Worm (Caenorhabditis elegans) whole organism, young adult: ENCODE results near the gene F22F4.4.

Source experiments
- B0261.1 ChIP-seq: sonication (generic microtip); optimal IDR thresholded peaks from 2 replicates; lab custom pipeline; 2016; ENCODE audit warnings: mild to moderate bottlenecking, missing genetic modification characterization, moderate library complexity, missing compliant biosample characterization
- C06A6.2 ChIP-seq: fragments of 200-800 bp; sonication (Bioruptor generic); conservative IDR thresholded peaks from 2 replicates; pipeline ENCODE4 v1.3.6; 2022; ENCODE audit warnings: missing genetic modification characterization, missing compliant biosample characterization
- D2030.7 ChIP-seq: fragments of 200-800 bp; sonication (Bioruptor generic); IDR thresholded peaks from 2 replicates; pipeline ENCODE4 v1.3.6; 2022; ENCODE audit warnings: missing genetic modification reagents, missing genetic modification characterization, missing compliant biosample characterization
- F55B11.4 ChIP-seq: sonication (generic microtip); optimal IDR thresholded peaks from 2 replicates; lab custom pipeline; 2016; ENCODE audit warnings: missing compliant biosample characterization, missing genetic modification characterization, borderline replicate concordance; ENCODE audit not compliant: insufficient read depth
- T07F8.4 ChIP-seq: sonication (generic microtip); optimal IDR thresholded peaks from 2 replicates; lab custom pipeline; 2016; ENCODE audit warnings: mild to moderate bottlenecking, missing genetic modification characterization, moderate library complexity, missing compliant biosample characterization
- Y53F4B.3 ChIP-seq: fragments of 200-800 bp; sonication (Bioruptor generic); IDR thresholded peaks from 2 replicates; pipeline ENCODE4 v1.3.6; 2022; ENCODE audit warnings: missing genetic modification reagents, missing genetic modification characterization, missing compliant biosample characterization
- Y67H2A.10 ChIP-seq: fragments of 200-800 bp; sonication (Bioruptor generic); conservative IDR thresholded peaks from 2 replicates; pipeline ENCODE4 v1.3.6; 2022; ENCODE audit warnings: missing genetic modification reagents, missing genetic modification characterization, missing compliant biosample characterization
- Y79H2A.3 ChIP-seq: fragments of 200-800 bp; sonication (Bioruptor generic); conservative IDR thresholded peaks from 2 replicates; pipeline ENCODE4 v1.3.6; 2022; ENCODE audit warnings: missing genetic modification reagents, missing genetic modification characterization, missing compliant biosample characterization
- aptf-3 ChIP-seq: fragments of 200-800 bp; sonication (Bioruptor generic); IDR thresholded peaks from 2 replicates; pipeline ENCODE4 v1.3.6; 2022; ENCODE audit warnings: missing genetic modification characterization, missing compliant biosample characterization
- attf-6 ChIP-seq: fragments of 200-800 bp; sonication (Bioruptor generic); IDR thresholded peaks from 2 replicates; pipeline ENCODE4 v1.3.6; 2022; ENCODE audit warnings: missing genetic modification reagents, missing genetic modification characterization, missing compliant biosample characterization
- bed-1 ChIP-seq: fragments of 200-800 bp; sonication (Bioruptor generic); IDR thresholded peaks from 2 replicates; pipeline ENCODE4 v1.3.6; 2022; ENCODE audit warnings: missing genetic modification reagents, missing genetic modification characterization, missing compliant biosample characterization
- cebp-2 ChIP-seq: fragments of 200-800 bp; sonication (Bioruptor generic); IDR thresholded peaks from 2 replicates; pipeline ENCODE4 v1.3.6; 2022; ENCODE audit warnings: missing genetic modification characterization, missing compliant biosample characterization
- ceh-40 ChIP-seq: fragments of 200-800 bp; sonication (Bioruptor generic); IDR thresholded peaks from 2 replicates; pipeline ENCODE4 v1.3.6; 2022; ENCODE audit warnings: missing genetic modification characterization, missing compliant biosample characterization
- ceh-79 ChIP-seq: sonication (generic microtip); optimal IDR thresholded peaks from 2 replicates; lab custom pipeline; 2017; ENCODE audit warnings: mild to moderate bottlenecking, missing genetic modification characterization, missing compliant biosample characterization
- die-1 ChIP-seq: sonication (generic microtip); optimal IDR thresholded peaks from 2 replicates; lab custom pipeline; 2016; ENCODE audit warnings: missing genotype, mild to moderate bottlenecking, missing genetic modification characterization, missing compliant biosample characterization
- dox-1 ChIP-seq: fragments of 200-800 bp; sonication (Bioruptor generic); IDR thresholded peaks from 2 replicates; pipeline ENCODE4 v1.3.6; 2022; ENCODE audit warnings: missing genetic modification reagents, missing genetic modification characterization, missing compliant biosample characterization
- hlh-26 ChIP-seq: fragments of 200-800 bp; sonication (Bioruptor generic); conservative IDR thresholded peaks from 2 replicates; pipeline ENCODE4 v1.3.6; 2022; ENCODE audit warnings: missing genetic modification reagents, missing genetic modification characterization, missing compliant biosample characterization
- let-607 ChIP-seq, 2 experiments: fragments of 200-800 bp in 1 of 2; sonication (Bioruptor generic) in 1 of 2; sonication (generic microtip) in 1 of 2; optimal IDR thresholded peaks; 2 replicates each; lab custom pipeline; 2016 to 2018; ENCODE audit warnings: mild to moderate bottlenecking in 2 of 2, missing compliant biosample characterization in 2 of 2, missing genetic modification characterization in 2 of 2, moderate library complexity in 2 of 2, missing genotype in 1 of 2
- madf-6 ChIP-seq: fragments of 200-800 bp; sonication (Bioruptor generic); IDR thresholded peaks from 2 replicates; pipeline ENCODE4 v1.3.6; 2022; ENCODE audit warnings: missing genetic modification reagents, missing genetic modification characterization, missing compliant biosample characterization
- mcd-1 ChIP-seq: fragments of 200-800 bp; sonication (Bioruptor generic); IDR thresholded peaks from 2 replicates; pipeline ENCODE4 v1.3.6; 2022; ENCODE audit warnings: missing genetic modification reagents, missing genetic modification characterization, missing compliant biosample characterization
- mes-4 ChIP-seq: sonication (generic microtip); optimal IDR thresholded peaks from 2 replicates; lab custom pipeline; 2016; ENCODE audit warnings: missing genotype, missing genetic modification characterization, missing compliant biosample characterization
- nfya-1 ChIP-seq: sonication (generic microtip); optimal IDR thresholded peaks from 2 replicates; lab custom pipeline; 2017; ENCODE audit warnings: antibody characterized with exemption, missing compliant biosample characterization, missing genetic modification characterization, borderline replicate concordance; ENCODE audit not compliant: insufficient read depth
- nfyb-1 ChIP-seq: fragments of 200-800 bp; sonication (Bioruptor generic); IDR thresholded peaks from 2 replicates; pipeline ENCODE4 v1.3.6; 2022; ENCODE audit warnings: missing genetic modification reagents, missing genetic modification characterization, missing compliant biosample characterization
- nhr-80 ChIP-seq: sonication (generic microtip); optimal IDR thresholded peaks from 2 replicates; lab custom pipeline; 2016; ENCODE audit warnings: missing genetic modification characterization, missing compliant biosample characterization
- pbrm-1 ChIP-seq: fragments of 200-800 bp; sonication (Bioruptor generic); IDR thresholded peaks from 2 replicates; pipeline ENCODE4 v1.3.6; 2022; ENCODE audit warnings: missing genetic modification reagents, missing genetic modification characterization, missing compliant biosample characterization
- rcor-1 ChIP-seq: fragments of 200-800 bp; sonication (Bioruptor generic); IDR thresholded peaks from 2 replicates; pipeline ENCODE4 v1.3.6; 2022; ENCODE audit warnings: missing genetic modification reagents, missing genetic modification characterization, missing compliant biosample characterization
- sdz-38 ChIP-seq: sonication (generic microtip); optimal IDR thresholded peaks from 2 replicates; lab custom pipeline; 2016; ENCODE audit warnings: missing genotype, missing genetic modification characterization, missing compliant biosample characterization
- snpc-3.4 ChIP-seq: sonication (generic microtip); optimal IDR thresholded peaks from 2 replicates; lab custom pipeline; 2017; ENCODE audit warnings: missing genetic modification characterization, mild to moderate bottlenecking, missing compliant biosample characterization, antibody characterized with exemption, moderate library complexity, missing genotype, missing genetic modification reagents
- sptf-2 ChIP-seq: fragments of 200-800 bp; sonication (Bioruptor generic); optimal IDR thresholded peaks from 2 replicates; lab custom pipeline; 2018; ENCODE audit warnings: mild to moderate bottlenecking, missing genetic modification characterization, missing compliant biosample characterization
- zfh-2 ChIP-seq: fragments of 200-800 bp; sonication (Bioruptor generic); conservative IDR thresholded peaks from 2 replicates; pipeline ENCODE4 v1.3.6; 2022; ENCODE audit warnings: missing genetic modification reagents, missing genetic modification characterization, missing compliant biosample characterization
- ztf-18 ChIP-seq: sonication (generic microtip); optimal IDR thresholded peaks from 2 replicates; lab custom pipeline; 2016; ENCODE audit warnings: missing genotype, mild to moderate bottlenecking, missing genetic modification characterization, missing compliant biosample characterization
- ztf-28 ChIP-seq: fragments of 200-800 bp; sonication (Bioruptor generic); IDR thresholded peaks from 2 replicates; pipeline ENCODE4 v1.3.6; 2022; ENCODE audit warnings: missing genetic modification reagents, missing genetic modification characterization, missing compliant biosample characterization

Gene F22F4.4

DNA sequence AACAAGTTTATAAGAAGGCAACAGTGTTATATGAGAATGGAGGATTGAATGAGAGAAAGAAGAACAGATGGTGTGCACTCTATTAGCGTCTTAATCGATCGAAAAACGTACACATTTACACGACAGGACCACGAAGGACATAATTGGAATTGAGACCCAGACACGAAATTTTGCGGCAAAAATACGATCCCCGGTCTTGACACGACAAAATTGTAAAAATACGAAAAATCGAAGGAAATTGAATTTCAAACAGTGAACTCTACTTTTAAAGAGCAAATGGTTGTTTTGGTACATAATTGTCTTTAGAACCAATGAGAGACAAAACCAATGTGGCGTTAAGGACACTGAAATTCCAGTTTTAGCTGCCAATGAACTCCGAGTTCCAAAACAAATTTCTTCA lies 21.1 kb upstream of the F22F4.4 start, which contains the start of gene lelo-3:
Gene lelo-3 (minus strand): TSS at position 101 of the 400 bp plus-strand sequence.
- TF ChIP-seq ztf-18 (tag; lab: Kevin White, UChicago): no peak
- no peak for TF ChIP-seq sptf-2 (GFP tag; lab: Kevin White, UChicago)

DNA sequence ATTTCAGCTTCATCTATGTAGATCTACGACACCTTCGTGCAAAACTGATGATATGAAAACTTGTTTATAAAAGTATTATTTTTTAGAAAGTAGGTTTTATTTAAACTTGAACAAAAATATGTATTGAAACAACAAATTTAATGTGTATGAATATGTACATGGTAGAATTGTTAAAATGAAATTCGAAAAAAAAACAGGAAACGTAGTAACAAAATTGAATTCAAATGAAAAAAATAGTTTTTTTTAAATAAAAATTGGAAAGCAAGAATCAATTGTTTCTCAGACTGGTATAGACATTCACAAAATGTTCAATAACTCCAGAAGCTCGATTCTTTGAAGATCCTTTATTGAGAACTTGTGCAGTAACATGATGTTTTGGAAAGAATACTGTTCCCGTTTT lies 19.4 kb upstream of the F22F4.4 start:
- TF ChIP-seq let-607 (tag; optimal IDR thresholded peaks at IDR 0.05; lab: Kevin White, UChicago) (no peak), ceh-79 (tag; lab: Kevin White, UChicago) (no peak), F55B11.4 (no peak), ztf-28 (GFP tag; lab: Robert Waterston, UW) (no peak), Y53F4B.3 (GFP tag; lab: Robert Waterston, UW) (no peak), T07F8.4 (tag; lab: Kevin White, UChicago) (no peak), hlh-26 (GFP tag; lab: Robert Waterston, UW) (no peak), cebp-2 (GFP tag; lab: Robert Waterston, UW) (no peak), Y67H2A.10 (GFP tag; lab: Robert Waterston, UW) (no peak), bed-1 (GFP tag; lab: Robert Waterston, UW) (no peak)
- TF ChIP-seq, all 124 proteins: peak for 0

DNA sequence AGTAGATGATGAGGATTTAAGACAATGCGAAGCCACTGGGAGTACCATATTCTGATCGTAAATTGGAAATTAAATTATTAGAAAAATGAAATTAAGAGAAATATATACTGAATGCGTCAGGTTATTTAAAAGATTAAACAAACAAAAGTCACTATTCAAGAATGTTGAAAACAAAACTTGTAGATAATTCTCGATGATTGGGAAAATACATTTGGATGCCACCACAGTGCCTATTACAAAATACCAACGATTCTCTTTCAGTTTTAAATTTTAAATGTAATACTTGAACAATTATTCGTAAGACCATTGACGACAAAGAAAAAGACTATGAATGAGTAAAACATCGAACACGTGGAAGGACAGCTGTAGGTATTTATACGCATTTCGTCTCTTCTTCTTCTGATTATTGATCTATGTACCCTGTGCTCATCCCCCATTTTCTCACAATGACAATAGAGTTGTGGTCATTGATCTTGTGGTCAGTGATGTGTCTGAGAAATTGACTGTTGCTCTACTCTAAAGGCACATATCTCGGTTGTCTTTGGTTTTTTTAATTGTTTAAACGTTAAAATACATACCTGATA lies 18.6 kb upstream of the F22F4.4 start, which contains the start of gene C09B8.4:
Gene C09B8.4 (minus strand): TSS at position 51 of the 584 bp plus-strand sequence.
- peak in 1 of 2 experiments; percentile 87 for TF ChIP-seq let-607 (tag; optimal IDR thresholded peaks at IDR 0.05; lab: Kevin White, UChicago)
- no peak for TF ChIP-seq nfya-1
- TF ChIP-seq nhr-80: peak; percentile 0

- TF ChIP-seq mcd-1: no peak
- no peak for TF ChIP-seq mes-4
- no peak for TF ChIP-seq madf-6 (GFP tag; lab: Robert Waterston, UW)
- no peak for TF ChIP-seq snpc-3.4 (tag; lab: Kevin White, UChicago)
- no peak for TF ChIP-seq dox-1 (GFP tag; lab: Robert Waterston, UW)
These were observed 13.8 kb upstream of the F22F4.4 start, which contains the start of gene C09B8.8 for ce11 chrX:6015096-6015495. Gene C09B8.8 (plus strand): TSS chrX:6015492.

- no peak for TF ChIP-seq Y53F4B.3 (GFP tag; lab: Robert Waterston, UW)
- TF ChIP-seq C06A6.2 (GFP tag; lab: Robert Waterston, UW): no peak
- no peak for TF ChIP-seq rcor-1 (GFP tag; lab: Robert Waterston, UW)
- no peak for TF ChIP-seq B0261.1 (tag; lab: Kevin White, UChicago)
- TF ChIP-seq zfh-2: no peak
These were observed 9.2 kb upstream of the F22F4.4 start, which contains the start of gene C09B8.3 for ce11 chrX:6010573-6010972. Gene C09B8.3 (minus strand): TSS chrX:6010673.

- TF ChIP-seq sdz-38 (tag; lab: Kevin White, UChicago): no peak
- no peak for TF ChIP-seq attf-6
- no peak for TF ChIP-seq aptf-3 (GFP tag; lab: Robert Waterston, UW)
- TF ChIP-seq Y79H2A.3 (GFP tag; lab: Robert Waterston, UW): no peak
- no peak for TF ChIP-seq ceh-40
- no peak for TF ChIP-seq sptf-2 (GFP tag; lab: Kevin White, UChicago)
- TF ChIP-seq pbrm-1 (GFP tag; lab: Robert Waterston, UW): no peak
- no peak for TF ChIP-seq nfya-1
- TF ChIP-seq D2030.7 (GFP tag; lab: Robert Waterston, UW): no peak
- no peak for TF ChIP-seq nfyb-1
- TF ChIP-seq die-1 (tag; lab: Kevin White, UChicago): no peak
These were observed 3.0 kb upstream of the F22F4.4 start for ce11 chrX:6004315-6004714.
